Worm (Caenorhabditis elegans) whole organism, midembryonic: ENCODE measurements around the gene dmsr-13.

ENCODE experiments used
- T22C8.4 ChIP-seq: fragments of 200-800 bp; sonication (Bioruptor generic); IDR thresholded peaks from 2 replicates; pipeline ENCODE4 v1.3.6; 2022; ENCODE audit warnings: missing genetic modification characterization, missing compliant biosample characterization
- cog-1 ChIP-seq: sonication (generic microtip); optimal IDR thresholded peaks from 2 replicates; lab custom pipeline; 2016; ENCODE audit warnings: missing genetic modification characterization, missing compliant biosample characterization
- flt-1 ChIP-seq: fragments of 200-800 bp; sonication (Bioruptor generic); IDR thresholded peaks from 2 replicates; pipeline ENCODE4 v1.3.6; 2022; ENCODE audit warnings: missing genetic modification characterization, missing compliant biosample characterization
- klf-2 ChIP-seq: fragments of 200-800 bp; sonication (Bioruptor generic); conservative IDR thresholded peaks from 2 replicates; pipeline ENCODE4 v1.3.6; 2022; ENCODE audit warnings: missing genetic modification reagents, missing genetic modification characterization, missing compliant biosample characterization
- med-1 ChIP-seq: sonication (generic microtip); optimal IDR thresholded peaks from 2 replicates; lab custom pipeline; 2017; ENCODE audit warnings: missing genetic modification characterization, mild to moderate bottlenecking, missing compliant biosample characterization, antibody characterized with exemption, missing genetic modification reagents; ENCODE audit not compliant: insufficient read depth
- ref-1 ChIP-seq: fragments of 200-800 bp; sonication (Bioruptor generic); conservative IDR thresholded peaks from 2 replicates; pipeline ENCODE4 v1.3.6; 2022; ENCODE audit warnings: missing genetic modification reagents, missing genetic modification characterization, missing compliant biosample characterization
- tab-1 ChIP-seq: fragments of 200-800 bp; sonication (Bioruptor generic); IDR thresholded peaks from 2 replicates; pipeline ENCODE4 v1.3.6; 2022; ENCODE audit warnings: missing genetic modification characterization, missing compliant biosample characterization
- ztf-23 ChIP-seq: fragments of 200-800 bp; sonication (Bioruptor generic); IDR thresholded peaks from 2 replicates; pipeline ENCODE4 v1.3.6; 2022; ENCODE audit warnings: missing genetic modification reagents, missing genetic modification characterization, missing compliant biosample characterization
- ztf-29 ChIP-seq: fragments of 200-800 bp; sonication (Bioruptor generic); IDR thresholded peaks from 2 replicates; pipeline ENCODE4 v1.3.6; 2022; ENCODE audit warnings: missing genetic modification reagents, missing genetic modification characterization, missing compliant biosample characterization

DNA sequence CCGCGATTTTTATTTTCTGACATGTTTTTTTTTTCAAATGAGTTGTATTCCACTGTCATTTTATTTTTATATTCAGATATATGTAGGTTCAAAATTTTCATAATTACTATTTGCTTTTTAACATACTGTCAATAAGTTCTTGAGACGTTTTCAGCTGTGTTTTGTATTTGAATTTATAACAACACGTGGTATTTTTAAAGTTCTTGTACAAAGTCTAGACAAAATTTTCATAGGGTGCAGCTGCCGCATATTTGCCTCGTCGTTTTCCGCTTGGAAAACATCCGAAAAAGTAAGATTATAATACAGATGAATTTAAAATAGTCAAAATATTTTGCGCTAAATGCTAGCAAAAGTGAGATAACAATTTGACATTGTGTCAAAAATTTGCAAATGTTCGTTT, 9.1 kb upstream of the dmsr-13 start, which contains the start of gene dmsr-15:
- no peak for TF ChIP-seq cog-1 (tag; lab: Kevin White, UChicago)
- no peak for TF ChIP-seq flt-1 (GFP tag; lab: Robert Waterston, UW)
- TF ChIP-seq T22C8.4 (GFP tag; lab: Robert Waterston, UW): no peak
- TF ChIP-seq ztf-23 (GFP tag; lab: Robert Waterston, UW): no peak
- no peak for TF ChIP-seq ref-1 (GFP tag; lab: Robert Waterston, UW)
- no peak for TF ChIP-seq tab-1
- no peak for TF ChIP-seq med-1
- TF ChIP-seq klf-2 (GFP tag; lab: Robert Waterston, UW): no peak
- no peak for TF ChIP-seq ztf-29 (GFP tag; lab: Robert Waterston, UW)
